Fruit fly (Drosophila melanogaster): ENCODE measurements around the gene GluProRS.

The GluProRS gene

dm6 chr3R:23948466-23949413, 9.5 kb downstream of the GluProRS start:
- peak; percentile 95 for TF ChIP-seq CG17806 (tag; optimal IDR thresholded peaks at IDR 0.05)
- peak; percentile 50; the same call in 2 of the 3 replicates for TF ChIP-seq fd96Ca (GFP tag; IDR thresholded peaks at IDR 0.05)
- TF ChIP-seq Snoo (tag; optimal IDR thresholded peaks at IDR 0.05): peak; percentile 91
- peak; percentile 98 for TF ChIP-seq CG15710 (tag; optimal IDR thresholded peaks at IDR 0.05)
- TF ChIP-seq CG13204 (GFP tag; optimal IDR thresholded peaks at IDR 0.05): peak; percentile 88
- peak; percentile 72; the same call in 2 of the 3 replicates for TF ChIP-seq CG4496 (GFP tag; IDR thresholded peaks at IDR 0.05)
- TF ChIP-seq CG14655 (GFP tag; optimal IDR thresholded peaks at IDR 0.05): peak; percentile 93
- TF ChIP-seq CG8159 (tag; optimal IDR thresholded peaks at IDR 0.05): peak; percentile 99
- TF ChIP-seq Ets98B (GFP tag; IDR thresholded peaks at IDR 0.05): peak; percentile 15
- peak; percentile 62 for TF ChIP-seq EcR (GFP tag; optimal IDR thresholded peaks at IDR 0.05)
- TF ChIP-seq CG32121 (GFP tag; IDR thresholded peaks at IDR 0.05): peak; percentile 72
- peak; percentile 47 for TF ChIP-seq CG12605 (GFP tag; IDR thresholded peaks at IDR 0.05)
- TF ChIP-seq CG9948 (tag; optimal IDR thresholded peaks at IDR 0.05): peak; percentile 96
- TF ChIP-seq CG34367 (tag; optimal IDR thresholded peaks at IDR 0.05): peak; percentile 95
- TF ChIP-seq D1 (tag; optimal IDR thresholded peaks at IDR 0.05): peak; percentile 93
- peak; percentile 17; the same call in 1 of the 2 replicates for TF ChIP-seq CG10348 (GFP tag; IDR thresholded peaks at IDR 0.05)
- TF ChIP-seq Pif1A (GFP tag; optimal IDR thresholded peaks at IDR 0.05): peak; percentile 94
- TF ChIP-seq gl (tag; optimal IDR thresholded peaks at IDR 0.05): peak; percentile 82
- peak; percentile 93 for TF ChIP-seq Pif1B (GFP tag; optimal IDR thresholded peaks at IDR 0.05)
- peak; percentile 47; the same call in 1 of the 2 replicates for TF ChIP-seq rn (GFP tag; IDR thresholded peaks at IDR 0.05)
- TF ChIP-seq CG8301 (tag; optimal IDR thresholded peaks at IDR 0.05): peak; percentile 89

- no peak for TF ChIP-seq D1 (tag; optimal IDR thresholded peaks at IDR 0.05)
- TF ChIP-seq EcR (GFP tag; optimal IDR thresholded peaks at IDR 0.05): no peak
- TF ChIP-seq CG4496 (GFP tag; IDR thresholded peaks at IDR 0.05): no peak
- TF ChIP-seq CG13204 (GFP tag; optimal IDR thresholded peaks at IDR 0.05): no peak
- no peak for TF ChIP-seq CG32121 (GFP tag; IDR thresholded peaks at IDR 0.05)
- TF ChIP-seq CG8159 (tag; optimal IDR thresholded peaks at IDR 0.05): no peak
- no peak for TF ChIP-seq Pif1B (GFP tag; optimal IDR thresholded peaks at IDR 0.05)
- TF ChIP-seq gl (tag; optimal IDR thresholded peaks at IDR 0.05): no peak
- no peak for TF ChIP-seq CG12605 (GFP tag; IDR thresholded peaks at IDR 0.05)
- no peak for TF ChIP-seq Ets98B (GFP tag; IDR thresholded peaks at IDR 0.05)
- TF ChIP-seq CG9948 (tag; optimal IDR thresholded peaks at IDR 0.05): no peak
- TF ChIP-seq CG34367 (tag; optimal IDR thresholded peaks at IDR 0.05): no peak
- TF ChIP-seq CG8301 (tag; optimal IDR thresholded peaks at IDR 0.05): no peak
- no peak for TF ChIP-seq CG14655 (GFP tag; optimal IDR thresholded peaks at IDR 0.05)
- TF ChIP-seq Pif1A (GFP tag; optimal IDR thresholded peaks at IDR 0.05): no peak
- TF ChIP-seq CG10348 (GFP tag; IDR thresholded peaks at IDR 0.05): no peak
- no peak for TF ChIP-seq Snoo (tag; optimal IDR thresholded peaks at IDR 0.05)
Measured at dm6 chr3R:23948324-23948465, 10.0 kb downstream of the GluProRS start, which contains the start of gene CG12268. TSS of gene CG12268 (minus strand) at chr3R:23948424.

dm6 chr3R:23947002-23947401, 11.2 kb downstream of the GluProRS start:
- TF ChIP-seq D1 (tag; optimal IDR thresholded peaks at IDR 0.05): no peak

- TF ChIP-seq Ets98B (GFP tag; IDR thresholded peaks at IDR 0.05) (no peak), CG13204 (GFP tag; optimal IDR thresholded peaks at IDR 0.05) (no peak), CG10348 (GFP tag; IDR thresholded peaks at IDR 0.05) (no peak), Pif1B (GFP tag; optimal IDR thresholded peaks at IDR 0.05) (no peak), D1 (tag; optimal IDR thresholded peaks at IDR 0.05) (no peak), CG15710 (tag; optimal IDR thresholded peaks at IDR 0.05) (no peak), CG8159 (tag; optimal IDR thresholded peaks at IDR 0.05) (no peak), CG12605 (GFP tag; IDR thresholded peaks at IDR 0.05) (no peak), CG9948 (tag; optimal IDR thresholded peaks at IDR 0.05) (no peak), gl (tag; optimal IDR thresholded peaks at IDR 0.05) (no peak), CG34367 (tag; optimal IDR thresholded peaks at IDR 0.05) (no peak), EcR (GFP tag; optimal IDR thresholded peaks at IDR 0.05) (no peak), CG8301 (tag; optimal IDR thresholded peaks at IDR 0.05) (no peak), CG32121 (GFP tag; IDR thresholded peaks at IDR 0.05) (no peak), Snoo (tag; optimal IDR thresholded peaks at IDR 0.05) (no peak), Pif1A (GFP tag; optimal IDR thresholded peaks at IDR 0.05) (no peak), CG4496 (GFP tag; IDR thresholded peaks at IDR 0.05) (no peak), fd96Ca (GFP tag; IDR thresholded peaks at IDR 0.05) (no peak), CG17806 (tag; optimal IDR thresholded peaks at IDR 0.05) (no peak)
Measured at dm6 chr3R:23943843-23944356, 14.3 kb downstream of the GluProRS start.

dm6 chr3R:23942965-23943413, 15.2 kb downstream of the GluProRS start, which contains the start of gene Gdh:
TSS of gene Gdh (minus strand) at chr3R:23943101.
- TF ChIP-seq gl (tag; optimal IDR thresholded peaks at IDR 0.05): no peak
- TF ChIP-seq Pif1B (GFP tag; optimal IDR thresholded peaks at IDR 0.05): no peak
- no peak for TF ChIP-seq CG8301 (tag; optimal IDR thresholded peaks at IDR 0.05)
- TF ChIP-seq Ets98B (GFP tag; IDR thresholded peaks at IDR 0.05): peak; percentile 60; the same call in 1 of the 2 replicates
- no peak for TF ChIP-seq CG9948 (tag; optimal IDR thresholded peaks at IDR 0.05)
- no peak for TF ChIP-seq CG17806 (tag; optimal IDR thresholded peaks at IDR 0.05)
- peak; percentile 39 for TF ChIP-seq Snoo (tag; optimal IDR thresholded peaks at IDR 0.05)
- TF ChIP-seq CG4496 (GFP tag; IDR thresholded peaks at IDR 0.05): peak; percentile 72; the same call in 2 of the 3 replicates
- TF ChIP-seq CG34367 (tag; optimal IDR thresholded peaks at IDR 0.05): no peak
- no peak for TF ChIP-seq D1 (tag; optimal IDR thresholded peaks at IDR 0.05)
- TF ChIP-seq EcR (GFP tag; optimal IDR thresholded peaks at IDR 0.05): peak; percentile 23
- TF ChIP-seq CG32121 (GFP tag; IDR thresholded peaks at IDR 0.05): peak; percentile 20; the same call in 1 of the 2 replicates
- TF ChIP-seq CG15710 (tag; optimal IDR thresholded peaks at IDR 0.05): no peak
- TF ChIP-seq CG12605 (GFP tag; IDR thresholded peaks at IDR 0.05): peak; percentile 57; the same call in 1 of the 2 replicates
- TF ChIP-seq CG13204 (GFP tag; optimal IDR thresholded peaks at IDR 0.05): peak; percentile 34
- no peak for TF ChIP-seq CG10348 (GFP tag; IDR thresholded peaks at IDR 0.05)
- no peak for TF ChIP-seq CG8159 (tag; optimal IDR thresholded peaks at IDR 0.05)
- TF ChIP-seq fd96Ca (GFP tag; IDR thresholded peaks at IDR 0.05): peak; percentile 19; the same call in 1 of the 3 replicates
- TF ChIP-seq CG14655 (GFP tag; optimal IDR thresholded peaks at IDR 0.05): no peak
- TF ChIP-seq rn (GFP tag; IDR thresholded peaks at IDR 0.05): no peak
- TF ChIP-seq Pif1A (GFP tag; optimal IDR thresholded peaks at IDR 0.05): peak; percentile 12

All from whole organism, pupa.